Worm (Caenorhabditis elegans): ENCODE measurements around the gene cit-1.1.
A peak's percentile ranks its signal among the peaks of the same experiment; 100 is the strongest.

cit-1.1 gene

ce11 chrIII:7977777-7978176 lies 31.8 kb downstream of the cit-1.1 start, which contains the start of gene C06G4.4 (continued):
- TF ChIP-seq zfh-2 (GFP tag; conservative IDR thresholded peaks at IDR 0.05) (no peak), tbx-9 (tag; optimal IDR thresholded peaks at IDR 0.05; ENCODE audit: borderline replicate concordance) (no peak), F33H1.4 (GFP tag; IDR thresholded peaks at IDR 0.05) (peak; percentile 45; the same call in 1 of the 2 replicates), lin-35 (GFP tag; optimal IDR thresholded peaks at IDR 0.05) (peak in 1 of 3 experiments; percentile 10), nhr-179 (tag; optimal IDR thresholded peaks at IDR 0.05) (no peak), mxl-1 (tag; optimal IDR thresholded peaks at IDR 0.05) (no peak), nfyb-1 (GFP tag; IDR thresholded peaks at IDR 0.05) (no peak), attf-3 (GFP tag; conservative IDR thresholded peaks at IDR 0.05) (no peak), C06A6.2 (GFP tag; conservative IDR thresholded peaks at IDR 0.05) (no peak), snpc-4 (GFP tag; optimal IDR thresholded peaks at IDR 0.05) (no peak), snpc-4 (tag; optimal IDR thresholded peaks at IDR 0.05) (no peak), mes-4 (tag; optimal IDR thresholded peaks at IDR 0.05) (no peak), lag-1 (GFP tag; IDR thresholded peaks at IDR 0.05) (no peak), Y79H2A.3 (GFP tag; conservative IDR thresholded peaks at IDR 0.05) (no peak), dox-1 (GFP tag; IDR thresholded peaks at IDR 0.05) (no peak), F22D6.2 (tag; optimal IDR thresholded peaks at IDR 0.05) (no peak)

DNA sequence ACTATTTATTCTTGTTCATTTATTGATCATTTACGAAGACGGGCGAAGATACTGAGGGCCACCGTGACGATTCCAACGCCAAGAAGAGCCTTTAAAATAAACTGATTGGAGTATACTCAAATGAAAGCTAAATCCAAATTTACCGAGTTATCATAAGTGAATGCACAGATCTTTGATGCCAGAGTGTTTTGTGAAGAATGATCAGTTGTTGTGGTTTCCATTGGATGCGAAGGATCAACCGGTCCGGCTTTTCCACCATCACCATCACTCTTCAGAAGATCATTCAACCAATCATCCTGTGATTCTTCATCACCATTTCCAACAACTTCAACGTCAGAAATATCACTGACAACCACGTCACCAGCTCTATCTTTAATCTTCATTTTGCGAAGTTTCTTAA lies 32.4 kb downstream of the cit-1.1 start:
- TF ChIP-seq F52B5.7 (tag; optimal IDR thresholded peaks at IDR 0.05) (peak; percentile 79), chd-7 (tag; optimal IDR thresholded peaks at IDR 0.05) (peak; percentile 61), bed-2 (GFP tag; IDR thresholded peaks at IDR 0.05) (no peak), hmg-1.2 (GFP tag; IDR thresholded peaks at IDR 0.05) (peak; percentile 12; the same call in 1 of the 2 replicates), madf-6 (GFP tag; IDR thresholded peaks at IDR 0.05) (peak; percentile 56; the same call in 1 of the 2 replicates), snpc-4 (GFP tag; optimal IDR thresholded peaks at IDR 0.05) (no peak), snpc-4 (tag; optimal IDR thresholded peaks at IDR 0.05) (peak in 1 of 4 experiments; percentile 22), lsl-1 (GFP tag; optimal IDR thresholded peaks at IDR 0.05) (no peak), hrde-1 (tag; optimal IDR thresholded peaks at IDR 0.05; ENCODE audit: borderline replicate concordance) (peak; percentile 90), pha-4 (tag; optimal IDR thresholded peaks at IDR 0.05) (no peak), dpff-1 (tag; optimal IDR thresholded peaks at IDR 0.05) (no peak), ceh-79 (tag; optimal IDR thresholded peaks at IDR 0.05) (peak; percentile 18), attf-6 (GFP tag; IDR thresholded peaks at IDR 0.05) (0 out of 2 replicates have a peak, but pooled peaks have one; percentile 9), snpc-3.4 (tag; optimal IDR thresholded peaks at IDR 0.05) (peak; percentile 10), madf-3 (GFP tag; IDR thresholded peaks at IDR 0.05) (0 out of 2 replicates have a peak, but pooled peaks have one; percentile 4), tbp1 (GFP tag; optimal IDR thresholded peaks at IDR 0.05) (no peak), Y56A3A.18 (GFP tag; IDR thresholded peaks at IDR 0.05) (peak; percentile 29; the same call in 1 of the 2 replicates), F33H1.4 (GFP tag; IDR thresholded peaks at IDR 0.05) (no peak), die-1 (tag; optimal IDR thresholded peaks at IDR 0.05) (peak; percentile 6), egrh-3 (GFP tag; IDR thresholded peaks at IDR 0.05) (no peak), ccch-3 (GFP tag; optimal IDR thresholded peaks at IDR 0.05) (no peak), ztf-6 (GFP tag; IDR thresholded peaks at IDR 0.05) (no peak), zim-3 (tag; optimal IDR thresholded peaks at IDR 0.05) (peak; percentile 20), ztf-3 (GFP tag; optimal IDR thresholded peaks at IDR 0.05) (peak; percentile 2), fkh-3 (tag; optimal IDR thresholded peaks at IDR 0.05) (no peak), ama-1 (optimal IDR thresholded peaks at IDR 0.05) (peak; percentile 5), ama-1 (GFP tag; optimal IDR thresholded peaks at IDR 0.05) (no peak), ztf-22 (GFP tag; optimal IDR thresholded peaks at IDR 0.05) (no peak), Y95B8A.8 (GFP tag; IDR thresholded peaks at IDR 0.05) (peak; percentile 63; the same call in 1 of the 2 replicates), lin-54 (GFP tag; optimal IDR thresholded peaks at IDR 0.05) (peak; percentile 15), ceh-27 (GFP tag; optimal IDR thresholded peaks at IDR 0.05) (no peak), akir-1 (GFP tag; optimal IDR thresholded peaks at IDR 0.05) (no peak), nhr-120 (GFP tag; IDR thresholded peaks at IDR 0.05) (0 out of 2 replicates have a peak, but pooled peaks have one; percentile 44), ZK185.1 (tag; optimal IDR thresholded peaks at IDR 0.05; ENCODE audit: poor library complexity, severe bottlenecking) (peak; percentile 14), lin-40 (tag; optimal IDR thresholded peaks at IDR 0.05) (no peak)
